Worm (Caenorhabditis elegans): ENCODE measurements around the gene spe-51.

spe-51 gene

ce11 chrIV:4725478-4725920, 32.9 kb downstream of the spe-51 start:
- TF ChIP-seq lin-15B (tag; optimal IDR thresholded peaks at IDR 0.05) (peak; percentile 60), ztf-4 (tag; optimal IDR thresholded peaks at IDR 0.05) (peak; percentile 0), nhr-11 (tag; optimal IDR thresholded peaks at IDR 0.05) (peak; percentile 77), nhr-43 (tag; optimal IDR thresholded peaks at IDR 0.05; ENCODE audit: poor library complexity, severe bottlenecking) (peak; percentile 64), nhr-23 (tag; optimal IDR thresholded peaks at IDR 0.05) (peak; percentile 73), R02D3.7 (tag; optimal IDR thresholded peaks at IDR 0.05) (peak; percentile 76), ZK546.5 (tag; optimal IDR thresholded peaks at IDR 0.05) (peak; percentile 60), tbx-2 (tag; optimal IDR thresholded peaks at IDR 0.05) (peak; percentile 77), lsy-12 (tag; optimal IDR thresholded peaks at IDR 0.05) (peak; percentile 88), hmg-11 (tag; optimal IDR thresholded peaks at IDR 0.05) (peak; percentile 7), elt-2 (tag; optimal IDR thresholded peaks at IDR 0.05) (peak; percentile 73), ceh-28 (tag; optimal IDR thresholded peaks at IDR 0.05) (peak; percentile 70), nfya-1 (tag; optimal IDR thresholded peaks at IDR 0.05; ENCODE audit: insufficient read depth) (peak; percentile 58), nhr-25 (tag; optimal IDR thresholded peaks at IDR 0.05) (peak; percentile 43), pha-4 (tag; optimal IDR thresholded peaks at IDR 0.05) (peak; percentile 6), nhr-77 (tag; optimal IDR thresholded peaks at IDR 0.05) (peak; percentile 37)

- TF ChIP-seq elt-2 (tag; optimal IDR thresholded peaks at IDR 0.05) (peak; percentile 79), ZK546.5 (tag; optimal IDR thresholded peaks at IDR 0.05) (peak; percentile 46), nhr-43 (tag; optimal IDR thresholded peaks at IDR 0.05; ENCODE audit: poor library complexity, severe bottlenecking) (peak; percentile 88), nhr-77 (tag; optimal IDR thresholded peaks at IDR 0.05) (peak; percentile 60), lsy-12 (tag; optimal IDR thresholded peaks at IDR 0.05) (peak; percentile 92), pha-4 (tag; optimal IDR thresholded peaks at IDR 0.05) (peak; percentile 22), nhr-11 (tag; optimal IDR thresholded peaks at IDR 0.05) (peak; percentile 73), ceh-82 (tag; optimal IDR thresholded peaks at IDR 0.05) (peak; percentile 10), jun-1 (tag; optimal IDR thresholded peaks at IDR 0.05) (peak; percentile 10), lin-15B (tag; optimal IDR thresholded peaks at IDR 0.05) (peak; percentile 84), ceh-28 (tag; optimal IDR thresholded peaks at IDR 0.05) (peak; percentile 40), tbx-2 (tag; optimal IDR thresholded peaks at IDR 0.05) (peak; percentile 88), snpc-4 (tag; optimal IDR thresholded peaks at IDR 0.05) (peak; percentile 54), nfya-1 (tag; optimal IDR thresholded peaks at IDR 0.05; ENCODE audit: insufficient read depth) (peak; percentile 72), R02D3.7 (tag; optimal IDR thresholded peaks at IDR 0.05) (peak; percentile 84), nhr-25 (tag; optimal IDR thresholded peaks at IDR 0.05) (peak; percentile 51), nhr-23 (tag; optimal IDR thresholded peaks at IDR 0.05) (peak; percentile 83)
Observed at ce11 chrIV:4727935-4728334, 35.4 kb downstream of the spe-51 start.

ce11 chrIV:4737258-4737657, 44.7 kb downstream of the spe-51 start, which contains the start of gene fbxb-78:
fbxb-78 (plus strand) TSS chrIV:4737558.
- TF ChIP-seq nhr-23 (tag; optimal IDR thresholded peaks at IDR 0.05) (no peak), pha-4 (tag; optimal IDR thresholded peaks at IDR 0.05) (no peak), elt-1 (tag; optimal IDR thresholded peaks at IDR 0.05) (no peak), nhr-25 (tag; optimal IDR thresholded peaks at IDR 0.05) (no peak), lin-15B (tag; optimal IDR thresholded peaks at IDR 0.05) (no peak), ceh-9 (tag; optimal IDR thresholded peaks at IDR 0.05) (no peak), ceh-82 (tag; optimal IDR thresholded peaks at IDR 0.05) (no peak), eor-1 (tag; optimal IDR thresholded peaks at IDR 0.05) (no peak), aly-2 (tag; optimal IDR thresholded peaks at IDR 0.05) (no peak), skn-1 (tag; optimal IDR thresholded peaks at IDR 0.05) (no peak)

ce11 chrIV:4742480-4742879, 49.9 kb downstream of the spe-51 start:
- TF ChIP-seq eor-1 (tag; optimal IDR thresholded peaks at IDR 0.05) = no peak
- no peak for TF ChIP-seq mml-1 (tag; optimal IDR thresholded peaks at IDR 0.05)
- TF ChIP-seq sea-2 (GFP tag; optimal IDR thresholded peaks at IDR 0.05) = no peak
- TF ChIP-seq lin-39 (tag; optimal IDR thresholded peaks at IDR 0.05) = no peak
- no peak for TF ChIP-seq pha-4 (tag; optimal IDR thresholded peaks at IDR 0.05)
- TF ChIP-seq pqm-1 (tag; optimal IDR thresholded peaks at IDR 0.05) = no peak
- no peak for TF ChIP-seq lin-15B (tag; optimal IDR thresholded peaks at IDR 0.05)
- TF ChIP-seq mdl-1 (tag; optimal IDR thresholded peaks at IDR 0.05) = no peak
- no peak for TF ChIP-seq elt-1 (tag; optimal IDR thresholded peaks at IDR 0.05)
- no peak for TF ChIP-seq ceh-16 (tag; optimal IDR thresholded peaks at IDR 0.05)
- no peak for TF ChIP-seq zag-1 (tag; optimal IDR thresholded peaks at IDR 0.05)
- no peak for TF ChIP-seq nhr-43 (tag; optimal IDR thresholded peaks at IDR 0.05; ENCODE audit: poor library complexity, severe bottlenecking)
- no peak for TF ChIP-seq ceh-28 (tag; optimal IDR thresholded peaks at IDR 0.05)
- TF ChIP-seq nhr-23 (tag; optimal IDR thresholded peaks at IDR 0.05) = no peak

ce11 chrIV:4744167-4744566, 51.6 kb downstream of the spe-51 start, which contains the start of gene hoe-1:
hoe-1 (minus strand) TSS chrIV:4744267.
- no peak for TF ChIP-seq nhr-237 (tag; optimal IDR thresholded peaks at IDR 0.05)
- TF ChIP-seq elt-3 (tag; optimal IDR thresholded peaks at IDR 0.05) = no peak
- TF ChIP-seq lin-39 (tag; optimal IDR thresholded peaks at IDR 0.05) = no peak
- no peak for TF ChIP-seq ceh-82 (tag; optimal IDR thresholded peaks at IDR 0.05)
- no peak for TF ChIP-seq eor-1 (tag; optimal IDR thresholded peaks at IDR 0.05)
- no peak for TF ChIP-seq snpc-4 (tag; optimal IDR thresholded peaks at IDR 0.05)
- no peak for TF ChIP-seq nfya-1 (tag; optimal IDR thresholded peaks at IDR 0.05; ENCODE audit: insufficient read depth)
- TF ChIP-seq tbx-2 (tag; optimal IDR thresholded peaks at IDR 0.05) = no peak
- no peak for TF ChIP-seq ceh-9 (tag; optimal IDR thresholded peaks at IDR 0.05)
- TF ChIP-seq egl-27 (tag; optimal IDR thresholded peaks at IDR 0.05) = no peak
- TF ChIP-seq elt-1 (tag; optimal IDR thresholded peaks at IDR 0.05) = no peak
- no peak for TF ChIP-seq daf-12 (tag; optimal IDR thresholded peaks at IDR 0.05)
- no peak for TF ChIP-seq nhr-28 (tag; optimal IDR thresholded peaks at IDR 0.05)
- TF ChIP-seq skn-1 (tag; optimal IDR thresholded peaks at IDR 0.05) = no peak
